Fruit fly (Drosophila melanogaster) whole organism, embryonic: Measurements from ENCODE around the gene CG3630.

Experiments
- Bdp1 ChIP-seq: fragments of 200-800 bp; sonication (Bioruptor generic); optimal IDR thresholded peaks from 3 replicates; lab custom pipeline; 2016; ENCODE audit warnings: missing biosample characterization, missing genetic modification characterization
- CG10274 ChIP-seq: fragments of 200-800 bp; sonication (Bioruptor generic); optimal IDR thresholded peaks from 3 replicates; lab custom pipeline; 2017; ENCODE audit warnings: missing biosample characterization, mild to moderate bottlenecking, missing genetic modification characterization
- CG10366 ChIP-seq: fragments of 200-800 bp; sonication (Bioruptor generic); IDR thresholded peaks from 2 replicates; pipeline ENCODE4 v1.3.6; 2022; ENCODE audit warnings: missing biosample characterization, missing genetic modification characterization
- CG11093 ChIP-seq: fragments of 200-800 bp; sonication (Bioruptor generic); IDR thresholded peaks from 3 replicates; pipeline ENCODE4 v1.3.6; 2022; ENCODE audit warnings: missing biosample characterization, missing genetic modification characterization
- CG11456 ChIP-seq: fragments of 200-800 bp; sonication (Bioruptor generic); IDR thresholded peaks from 3 replicates; pipeline ENCODE4 v1.3.6; 2022; ENCODE audit warnings: missing biosample characterization, missing genetic modification characterization
- CG13123 ChIP-seq: fragments of 200-800 bp; sonication (Bioruptor generic); optimal IDR thresholded peaks from 2 replicates; lab custom pipeline; 2016; ENCODE audit warnings: missing biosample characterization, missing genetic modification characterization
- CG14441 ChIP-seq: fragments of 200-800 bp; sonication (Bioruptor generic); IDR thresholded peaks from 2 replicates; pipeline ENCODE4 v1.3.6; 2022; ENCODE audit warnings: missing biosample characterization, missing genetic modification characterization
- CG15269 ChIP-seq: fragments of 200-800 bp; sonication (Bioruptor generic); optimal IDR thresholded peaks from 2 replicates; lab custom pipeline; 2018; ENCODE audit warnings: missing biosample characterization, mild to moderate bottlenecking, missing genetic modification characterization, moderate library complexity
- CG16863 ChIP-seq: fragments of 200-800 bp; sonication (Bioruptor generic); optimal IDR thresholded peaks from 3 replicates; lab custom pipeline; 2016; ENCODE audit warnings: missing biosample characterization, missing genetic modification characterization
- CG30403 ChIP-seq: fragments of 200-800 bp; sonication (Bioruptor generic); optimal IDR thresholded peaks from 3 replicates; lab custom pipeline; 2016; ENCODE audit warnings: missing biosample characterization, missing genetic modification characterization
- CG32767 ChIP-seq: fragments of 200-800 bp; sonication (Bioruptor generic); IDR thresholded peaks from 2 replicates; pipeline ENCODE4 v1.3.6; 2022; ENCODE audit warnings: missing biosample characterization, missing genetic modification characterization
- CG33557 ChIP-seq: fragments of 200-800 bp; sonication (Bioruptor generic); optimal IDR thresholded peaks from 2 replicates; lab custom pipeline; 2019; ENCODE audit warnings: missing biosample characterization, mild to moderate bottlenecking, missing genetic modification characterization, moderate library complexity
- CG3838 ChIP-seq: fragments of 200-800 bp; sonication (Bioruptor generic); optimal IDR thresholded peaks from 3 replicates; lab custom pipeline; 2016; ENCODE audit warnings: missing biosample characterization, missing genetic modification characterization
- CG3847 ChIP-seq: fragments of 200-800 bp; sonication (Bioruptor generic); IDR thresholded peaks from 2 replicates; pipeline ENCODE4 v1.3.6; 2022; ENCODE audit warnings: missing biosample characterization, missing genetic modification characterization
- CG4404 ChIP-seq: fragments of 200-800 bp; sonication (Bioruptor generic); IDR thresholded peaks from 2 replicates; pipeline ENCODE4 v1.3.6; 2022; ENCODE audit warnings: missing biosample characterization, missing genetic modification characterization
- CG7556 ChIP-seq: fragments of 200-800 bp; sonication (Bioruptor generic); optimal IDR thresholded peaks from 2 replicates; lab custom pipeline; 2017; ENCODE audit warnings: missing biosample characterization, mild to moderate bottlenecking, missing genetic modification characterization
- CG8765 ChIP-seq: fragments of 200-800 bp; sonication (Bioruptor generic); IDR thresholded peaks from 2 replicates; pipeline ENCODE4 v1.3.6; 2022; ENCODE audit warnings: missing biosample characterization, missing genetic modification characterization
- CHES-1-like ChIP-seq: fragments of 200-800 bp; sonication (Bioruptor generic); optimal IDR thresholded peaks from 2 replicates; lab custom pipeline; 2016; ENCODE audit warnings: missing biosample characterization, missing genetic modification characterization
- Deaf1 ChIP-seq: fragments of 200-800 bp; optimal IDR thresholded peaks from 3 replicates; lab custom pipeline; 2019; ENCODE audit warnings: missing biosample characterization, mild to moderate bottlenecking, missing genetic modification characterization, moderate library complexity
- HLH4C ChIP-seq: fragments of 200-800 bp; sonication (Bioruptor generic); IDR thresholded peaks from 3 replicates; pipeline ENCODE4 v1.3.6; 2022; ENCODE audit warnings: missing biosample characterization, missing genetic modification characterization; ENCODE audit not compliant: partially characterized antibody
- Hsf ChIP-seq: fragments of 200-800 bp; sonication (Bioruptor generic); optimal IDR thresholded peaks from 3 replicates; lab custom pipeline; 2016; ENCODE audit warnings: missing biosample characterization, missing genetic modification characterization
- Jarid2 ChIP-seq: fragments of 200-800 bp; sonication (Bioruptor generic); optimal IDR thresholded peaks from 3 replicates; lab custom pipeline; 2017; ENCODE audit warnings: mild to moderate bottlenecking, missing biosample characterization, missing genetic modification reagents, missing genetic modification characterization
- Mes4 ChIP-seq: fragments of 200-800 bp; sonication (Bioruptor generic); optimal IDR thresholded peaks from 2 replicates; lab custom pipeline; 2016; ENCODE audit warnings: missing biosample characterization, missing genetic modification characterization
- NC2β ChIP-seq: fragments of 200-800 bp; sonication (Bioruptor generic); optimal IDR thresholded peaks from 2 replicates; lab custom pipeline; 2016; ENCODE audit warnings: missing biosample characterization, missing genetic modification characterization
- Six4 ChIP-seq: fragments of 200-800 bp; sonication (Bioruptor generic); optimal IDR thresholded peaks from 2 replicates; lab custom pipeline; 2016; ENCODE audit warnings: missing biosample characterization, missing genetic modification characterization
- Sox102F ChIP-seq: fragments of 200-800 bp; sonication (Bioruptor generic); optimal IDR thresholded peaks from 2 replicates; lab custom pipeline; 2018; ENCODE audit warnings: missing biosample characterization, mild to moderate bottlenecking, missing genetic modification characterization, moderate library complexity
- ap ChIP-seq: fragments of 200-800 bp; sonication (Bioruptor generic); IDR thresholded peaks from 2 replicates; pipeline ENCODE4 v1.3.6; 2022; ENCODE audit warnings: missing biosample characterization, missing genetic modification characterization
- bab2 ChIP-seq: fragments of 200-800 bp; sonication (Bioruptor generic); optimal IDR thresholded peaks from 2 replicates; lab custom pipeline; 2016; ENCODE audit warnings: missing biosample characterization, missing genetic modification characterization
- br ChIP-seq: fragments of >200 bp; optimal IDR thresholded peaks from 2 replicates; lab custom pipeline; 2017
- ci ChIP-seq: fragments of 200-800 bp; sonication (Bioruptor generic); IDR thresholded peaks from 3 replicates; pipeline ENCODE4 v1.3.6; 2022; ENCODE audit warnings: missing biosample characterization, missing genetic modification characterization
- dmrt11E ChIP-seq: fragments of 200-800 bp; sonication (Bioruptor generic); optimal IDR thresholded peaks from 3 replicates; lab custom pipeline; 2018; ENCODE audit warnings: missing biosample characterization, mild to moderate bottlenecking, missing genetic modification characterization, moderate library complexity
- ems ChIP-seq: fragments of 200-800 bp; sonication (Bioruptor generic); optimal IDR thresholded peaks from 3 replicates; lab custom pipeline; 2016; ENCODE audit warnings: missing biosample characterization, missing genetic modification characterization
- eve ChIP-seq, 2 experiments: fragments of >200 bp; optimal IDR thresholded peaks; 2 replicates each; lab custom pipeline; 2017; ENCODE audit warnings: missing biosample characterization in 2 of 2, missing genetic modification characterization in 2 of 2
- grn ChIP-seq: fragments of 200-800 bp; sonication (Bioruptor generic); optimal IDR thresholded peaks from 3 replicates; lab custom pipeline; 2017; ENCODE audit warnings: missing biosample characterization, missing genetic modification characterization
- her ChIP-seq: fragments of 200-800 bp; sonication (Bioruptor generic); optimal IDR thresholded peaks from 2 replicates; lab custom pipeline; 2016; ENCODE audit warnings: missing biosample characterization, missing genetic modification characterization
- ind ChIP-seq: fragments of 200-800 bp; sonication (Bioruptor generic); optimal IDR thresholded peaks from 3 replicates; lab custom pipeline; 2016; ENCODE audit warnings: missing biosample characterization, missing genetic modification characterization
- pum ChIP-seq: fragments of 200-800 bp; sonication (Bioruptor generic); optimal IDR thresholded peaks from 2 replicates; lab custom pipeline; 2016; ENCODE audit warnings: missing biosample characterization, missing genetic modification characterization
- pzg ChIP-seq: fragments of 200-800 bp; sonication (Bioruptor generic); optimal IDR thresholded peaks from 3 replicates; lab custom pipeline; 2018; ENCODE audit warnings: missing biosample characterization, mild to moderate bottlenecking, missing genetic modification characterization, moderate library complexity
- row ChIP-seq: fragments of 200-800 bp; sonication (Bioruptor generic); IDR thresholded peaks from 3 replicates; pipeline ENCODE4 v1.3.6; 2022; ENCODE audit warnings: missing biosample characterization, missing genetic modification characterization
- salm ChIP-seq: fragments of 200-800 bp; sonication (Bioruptor generic); optimal IDR thresholded peaks from 2 replicates; lab custom pipeline; 2018; ENCODE audit warnings: missing biosample characterization, mild to moderate bottlenecking, missing genetic modification characterization
- schlank ChIP-seq: fragments of 200-800 bp; sonication (Bioruptor generic); optimal IDR thresholded peaks from 2 replicates; lab custom pipeline; 2018; ENCODE audit warnings: missing biosample characterization, mild to moderate bottlenecking, missing genetic modification characterization
- sisA ChIP-seq: fragments of 200-800 bp; sonication (Bioruptor generic); IDR thresholded peaks from 2 replicates; pipeline ENCODE4 v1.3.6; 2022; ENCODE audit warnings: missing biosample characterization, missing genetic modification characterization
- sob ChIP-seq: fragments of 200-800 bp; sonication (Bioruptor generic); IDR thresholded peaks from 2 replicates; pipeline ENCODE4 v1.3.6; 2022; ENCODE audit warnings: missing biosample characterization, missing genetic modification characterization
- tll ChIP-seq, 2 experiments: fragments of 200-800 bp in 1 of 2; fragments of >200 bp in 1 of 2; sonication (Bioruptor generic) in 1 of 2; optimal IDR thresholded peaks; 2 replicates each; lab custom pipeline; 2017 to 2019; ENCODE audit warnings: missing biosample characterization in 2 of 2, missing genetic modification characterization in 2 of 2, mild to moderate bottlenecking in 1 of 2, moderate library complexity in 1 of 2
- unc-4 ChIP-seq: fragments of 200-800 bp; sonication (Bioruptor generic); IDR thresholded peaks from 2 replicates; pipeline ENCODE4 v1.3.6; 2022; ENCODE audit warnings: missing biosample characterization, missing genetic modification characterization; ENCODE audit not compliant: partially characterized antibody
- usp ChIP-seq: fragments of >200 bp; optimal IDR thresholded peaks from 2 replicates; lab custom pipeline; 2017; ENCODE audit warnings: missing biosample characterization, missing genetic modification characterization
- vfl ChIP-seq: fragments of 200-800 bp; sonication (Bioruptor generic); optimal IDR thresholded peaks from 2 replicates; lab custom pipeline; 2016; ENCODE audit warnings: missing biosample characterization, missing genetic modification characterization

Gene CG3630

dm6 chrX:2135868-2136787 lies 25.9 kb upstream of the CG3630 start (continued):
- TF ChIP-seq salm (tag; lab: Kevin White, UChicago) (no peak), CG10366 (peak; percentile 39; the same call in 1 of the 2 replicates), Hsf (GFP tag; lab: Kevin White, UChicago) (peak; percentile 42), CG10274 (peak; percentile 50), CG32767 (GFP tag; lab: Robert Waterston, UW) (no peak), unc-4 (GFP tag; lab: Robert Waterston, UW) (no peak), CG11093 (GFP tag; lab: Robert Waterston, UW) (0 out of 3 replicates have a peak, but pooled peaks have one; percentile 45), eve (GFP tag; optimal IDR thresholded peaks at IDR 0.05; lab: Kevin White, UChicago) (peak in 1 of 2 experiments; percentile 67), dmrt11E (tag; lab: Kevin White, UChicago) (no peak), Bdp1 (GFP tag; lab: Kevin White, UChicago) (no peak)

- TF ChIP-seq Mes4 (GFP tag; lab: Kevin White, UChicago) (peak; percentile 100), CG13123 (GFP tag; lab: Kevin White, UChicago) (peak; percentile 99), bab2 (GFP tag; lab: Kevin White, UChicago) (peak; percentile 100), Hsf (GFP tag; lab: Kevin White, UChicago) (peak; percentile 100), Sox102F (peak; percentile 100), CG3847 (peak; percentile 100), NC2β (GFP tag; lab: Kevin White, UChicago) (peak; percentile 100), sisA (GFP tag; lab: Robert Waterston, UW) (peak; percentile 100), CG33557 (GFP tag; lab: Kevin White, UChicago) (peak; percentile 100), CG3838 (GFP tag; lab: Kevin White, UChicago) (peak; percentile 99), CG7556 (GFP tag; lab: Kevin White, UChicago) (peak; percentile 98), br (lab: Kevin White, UChicago) (no peak), CG30403 (GFP tag; lab: Kevin White, UChicago) (peak; percentile 100), CG15269 (tag; lab: Kevin White, UChicago) (peak; percentile 100), tll (GFP tag; optimal IDR thresholded peaks at IDR 0.05; lab: Kevin White, UChicago) (peak in 1 of 2 experiments; percentile 92), CG11456 (GFP tag; lab: Robert Waterston, UW) (peak; percentile 100), sob (GFP tag; lab: Robert Waterston, UW) (peak; percentile 100), pum (peak; percentile 100), usp (GFP tag; lab: Kevin White, UChicago) (no peak), row (GFP tag; lab: Robert Waterston, UW) (peak; percentile 100), vfl (GFP tag; lab: Kevin White, UChicago) (peak; percentile 99), HLH4C (GFP tag; lab: Robert Waterston, UW) (no peak), Six4 (peak; percentile 100), CG4404 (GFP tag; lab: Robert Waterston, UW) (peak; percentile 100), ci (peak; percentile 100), CG8765 (GFP tag; lab: Robert Waterston, UW) (peak; percentile 100), CG10366 (peak; percentile 100), ems (GFP tag; lab: Kevin White, UChicago) (peak; percentile 100), CHES-1-like (GFP tag; lab: Kevin White, UChicago) (peak; percentile 100), Deaf1 (tag; lab: Kevin White, UChicago) (peak; percentile 90), CG14441 (GFP tag; lab: Robert Waterston, UW) (peak; percentile 100), Jarid2 (GFP tag; lab: Kevin White, UChicago) (peak; percentile 92), grn (GFP tag; lab: Kevin White, UChicago) (peak; percentile 96), pzg (peak; percentile 60), schlank (peak; percentile 100), CG16863 (GFP tag; lab: Kevin White, UChicago) (peak; percentile 100), ap (GFP tag; lab: Robert Waterston, UW) (peak; percentile 100), ind (GFP tag; lab: Kevin White, UChicago) (peak; percentile 100), her (peak; percentile 98)
Observed at dm6 chrX:2136831-2137452, 25.1 kb upstream of the CG3630 start.
